Fruit fly (Drosophila melanogaster) whole organism, prepupa: Measurements from ENCODE around the gene CG43732.
A peak's percentile ranks its signal among the peaks of the same experiment; 100 is the strongest.

Experiments
- Blimp-1 ChIP-seq: fragments of 200-800 bp; sonication (Bioruptor generic); optimal IDR thresholded peaks from 3 replicates; lab custom pipeline; 2017; ENCODE audit warnings: missing biosample characterization, missing genetic modification characterization, mild to moderate bottlenecking, moderate library complexity, missing genetic modification reagents
- CG10631 ChIP-seq: fragments of 200-800 bp; sonication (Bioruptor generic); optimal IDR thresholded peaks from 2 replicates; lab custom pipeline; 2016; ENCODE audit warnings: missing biosample characterization, missing genetic modification characterization
- CG10669 ChIP-seq: fragments of 200-800 bp; sonication (Bioruptor generic); optimal IDR thresholded peaks from 3 replicates; lab custom pipeline; 2018; ENCODE audit warnings: missing biosample characterization, mild to moderate bottlenecking, missing genetic modification characterization, moderate library complexity
- CG11294 ChIP-seq: fragments of 200-800 bp; sonication (Bioruptor generic); IDR thresholded peaks from 2 replicates; pipeline ENCODE4 v1.3.6; 2022; ENCODE audit warnings: missing biosample characterization, missing genetic modification characterization
- CG1621 ChIP-seq: fragments of 200-800 bp; sonication (Bioruptor generic); optimal IDR thresholded peaks from 3 replicates; lab custom pipeline; 2018; ENCODE audit warnings: missing biosample characterization, mild to moderate bottlenecking, missing genetic modification characterization
- CG16779 ChIP-seq: fragments of 200-800 bp; sonication (Bioruptor generic); optimal IDR thresholded peaks from 3 replicates; lab custom pipeline; 2017; ENCODE audit warnings: missing biosample characterization, mild to moderate bottlenecking, missing genetic modification characterization
- CG3032 ChIP-seq: fragments of 200-800 bp; optimal IDR thresholded peaks from 2 replicates; lab custom pipeline; 2019; ENCODE audit warnings: missing biosample characterization, mild to moderate bottlenecking, missing genetic modification characterization, moderate library complexity
- CG31627 ChIP-seq: fragments of 200-800 bp; sonication (Bioruptor generic); optimal IDR thresholded peaks from 3 replicates; lab custom pipeline; 2016; ENCODE audit warnings: missing biosample characterization, missing genetic modification characterization
- CG32006 ChIP-seq: fragments of 200-800 bp; sonication (Bioruptor generic); optimal IDR thresholded peaks from 3 replicates; lab custom pipeline; 2017; ENCODE audit warnings: missing biosample characterization, mild to moderate bottlenecking, missing genetic modification characterization
- CG34406 ChIP-seq: fragments of 200-800 bp; sonication (Bioruptor generic); optimal IDR thresholded peaks from 3 replicates; lab custom pipeline; 2016; ENCODE audit warnings: missing biosample characterization, missing genetic modification characterization
- CG3919 ChIP-seq: fragments of 200-800 bp; sonication (Bioruptor generic); optimal IDR thresholded peaks from 3 replicates; lab custom pipeline; 2016; ENCODE audit warnings: missing biosample characterization, missing genetic modification characterization
- CG6163 ChIP-seq: fragments of 200-800 bp; sonication (Bioruptor generic); IDR thresholded peaks from 3 replicates; pipeline ENCODE4 v1.3.6; 2022; ENCODE audit warnings: missing biosample characterization, missing genetic modification characterization
- CG6276 ChIP-seq: fragments of 200-800 bp; sonication (Bioruptor generic); optimal IDR thresholded peaks from 2 replicates; lab custom pipeline; 2017; ENCODE audit warnings: missing biosample characterization, mild to moderate bottlenecking, missing genetic modification characterization
- CG6854 ChIP-seq: fragments of 200-800 bp; sonication (Bioruptor generic); optimal IDR thresholded peaks from 2 replicates; lab custom pipeline; 2017; ENCODE audit warnings: missing biosample characterization, mild to moderate bottlenecking, missing genetic modification characterization
- CG8119 ChIP-seq: fragments of 200-800 bp; sonication (Bioruptor generic); IDR thresholded peaks from 3 replicates; pipeline ENCODE4 v1.3.6; 2022; ENCODE audit warnings: missing biosample characterization, missing genetic modification characterization
- CG8319 ChIP-seq: fragments of 200-800 bp; sonication (Bioruptor generic); optimal IDR thresholded peaks from 3 replicates; lab custom pipeline; 2016; ENCODE audit warnings: missing biosample characterization, missing genetic modification characterization
- Eip75B ChIP-seq: fragments of 200-800 bp; sonication (Bioruptor generic); optimal IDR thresholded peaks from 3 replicates; lab custom pipeline; 2016; ENCODE audit warnings: missing biosample characterization, missing genetic modification characterization
- Eip78C ChIP-seq: fragments of 200-800 bp; sonication (Bioruptor generic); peaks from one replicate; lab custom pipeline; 2016; ENCODE audit warnings: missing biosample characterization, missing genetic modification characterization
- Eip93F ChIP-seq: fragments of 200-800 bp; sonication (Bioruptor generic); optimal IDR thresholded peaks from 2 replicates; lab custom pipeline; 2016; ENCODE audit warnings: missing biosample characterization, mild to moderate bottlenecking, missing genetic modification characterization
- Ets21C ChIP-seq: fragments of 200-800 bp; sonication (Bioruptor generic); optimal IDR thresholded peaks from 3 replicates; lab custom pipeline; 2016; ENCODE audit warnings: missing biosample characterization, missing genetic modification characterization
- Ets96B ChIP-seq: fragments of 200-800 bp; optimal IDR thresholded peaks from 2 replicates; lab custom pipeline; 2019; ENCODE audit warnings: missing biosample characterization, mild to moderate bottlenecking, missing genetic modification characterization, moderate library complexity
- Hr38 ChIP-seq: sonication (Bioruptor generic); optimal IDR thresholded peaks from 2 replicates; lab custom pipeline; 2016; ENCODE audit warnings: missing biosample characterization, missing genetic modification characterization
- Hr39 ChIP-seq: fragments of 200-800 bp; sonication (Bioruptor generic); optimal IDR thresholded peaks from 2 replicates; lab custom pipeline; 2016; ENCODE audit warnings: missing biosample characterization, missing genetic modification characterization
- Lpt ChIP-seq: fragments of 200-800 bp; sonication (Bioruptor generic); optimal IDR thresholded peaks from 3 replicates; lab custom pipeline; 2016; ENCODE audit warnings: missing biosample characterization, missing genetic modification characterization
- Met ChIP-seq: fragments of 200-800 bp; sonication (Bioruptor generic); optimal IDR thresholded peaks from 3 replicates; lab custom pipeline; 2016; ENCODE audit warnings: missing biosample characterization, missing genetic modification characterization
- OdsH ChIP-seq: fragments of 200-800 bp; sonication (Bioruptor generic); optimal IDR thresholded peaks from 3 replicates; lab custom pipeline; 2016; ENCODE audit warnings: missing biosample characterization, missing genetic modification characterization
- Smox ChIP-seq: fragments of 200-800 bp; sonication (Bioruptor generic); optimal IDR thresholded peaks from 3 replicates; lab custom pipeline; 2016; ENCODE audit warnings: missing biosample characterization, missing genetic modification characterization
- acj6 ChIP-seq: fragments of 200-800 bp; sonication (Bioruptor generic); optimal IDR thresholded peaks from 3 replicates; lab custom pipeline; 2016; ENCODE audit warnings: missing biosample characterization, missing genetic modification characterization
- cyc ChIP-seq: fragments of 200-800 bp; sonication (Bioruptor generic); optimal IDR thresholded peaks from 3 replicates; lab custom pipeline; 2016; ENCODE audit warnings: missing biosample characterization, missing genetic modification characterization
- dsx ChIP-seq: fragments of 200-800 bp; optimal IDR thresholded peaks from 3 replicates; lab custom pipeline; 2019; ENCODE audit warnings: missing biosample characterization, mild to moderate bottlenecking, missing genetic modification characterization, moderate library complexity; ENCODE audit not compliant: poor library complexity, severe bottlenecking
- esn ChIP-seq: fragments of 200-800 bp; sonication (Bioruptor generic); optimal IDR thresholded peaks from 2 replicates; lab custom pipeline; 2016; ENCODE audit warnings: missing biosample characterization, mild to moderate bottlenecking, missing genetic modification characterization, moderate library complexity
- fd85E ChIP-seq: fragments of 200-800 bp; sonication (Bioruptor generic); optimal IDR thresholded peaks from 3 replicates; lab custom pipeline; 2016; ENCODE audit warnings: missing biosample characterization, missing genetic modification characterization
- fkh ChIP-seq: fragments of 200-800 bp; sonication (Bioruptor generic); optimal IDR thresholded peaks from 3 replicates; lab custom pipeline; 2017; ENCODE audit warnings: missing biosample characterization, mild to moderate bottlenecking, missing genetic modification characterization, moderate library complexity
- lz ChIP-seq: fragments of 200-800 bp; sonication (Bioruptor generic); optimal IDR thresholded peaks from 3 replicates; lab custom pipeline; 2016; ENCODE audit warnings: missing biosample characterization, missing genetic modification characterization
- net ChIP-seq: fragments of 200-800 bp; sonication (Bioruptor generic); optimal IDR thresholded peaks from 3 replicates; lab custom pipeline; 2016; ENCODE audit warnings: missing biosample characterization, missing genetic modification characterization
- pdm3 ChIP-seq: fragments of 200-800 bp; sonication (Bioruptor generic); optimal IDR thresholded peaks from 3 replicates; lab custom pipeline; 2016; ENCODE audit warnings: missing biosample characterization, missing genetic modification characterization
- salr ChIP-seq, 2 experiments: fragments of 200-800 bp; sonication (Bioruptor generic); optimal IDR thresholded peaks; 3 replicates each; lab custom pipeline; 2016 to 2018; ENCODE audit warnings: missing biosample characterization in 2 of 2, missing genetic modification characterization in 2 of 2, mild to moderate bottlenecking in 1 of 2
- svp ChIP-seq: fragments of 200-800 bp; sonication (Bioruptor generic); peaks from one replicate; lab custom pipeline; 2016; ENCODE audit warnings: missing biosample characterization, missing genetic modification characterization
- topi ChIP-seq: fragments of 200-800 bp; sonication (Bioruptor generic); optimal IDR thresholded peaks from 3 replicates; lab custom pipeline; 2016; ENCODE audit warnings: missing biosample characterization, missing genetic modification characterization
- vri ChIP-seq: fragments of 200-800 bp; sonication (Bioruptor generic); optimal IDR thresholded peaks from 3 replicates; lab custom pipeline; 2016; ENCODE audit warnings: missing biosample characterization, mild to moderate bottlenecking, missing genetic modification characterization

CG43732 gene

dm6 chr3R:18923802-18924635 lies 26.0 kb upstream of the CG43732 start (continued):
- no peak for TF ChIP-seq salr (GFP tag; optimal IDR thresholded peaks at IDR 0.05; lab: Kevin White, UChicago)
- TF ChIP-seq esn (GFP tag; lab: Kevin White, UChicago), result no peak
- no peak for TF ChIP-seq CG3032

dm6 chr3R:18924636-18924977 lies 25.4 kb upstream of the CG43732 start:
- TF ChIP-seq CG1621 (tag; lab: Kevin White, UChicago) (no peak), CG3919 (no peak), lz (GFP tag; lab: Kevin White, UChicago) (no peak), fkh (no peak), CG8319 (GFP tag; lab: Kevin White, UChicago) (no peak), Eip93F (GFP tag; lab: Kevin White, UChicago) (no peak), Lpt (GFP tag; lab: Kevin White, UChicago) (no peak), acj6 (no peak), CG6854 (GFP tag; lab: Kevin White, UChicago) (no peak), Blimp-1 (GFP tag; lab: Kevin White, UChicago) (no peak), Met (no peak), dsx (GFP tag; lab: Kevin White, UChicago) (no peak)
- TF ChIP-seq, all 60 proteins: peak for 0

- TF ChIP-seq CG6163 (GFP tag; lab: Robert Waterston, UW) (peak; percentile 6; the same call in 1 of the 3 replicates), Hr39 (GFP tag; lab: Kevin White, UChicago) (no peak), svp (peak; percentile 83), Eip93F (GFP tag; lab: Kevin White, UChicago) (peak; percentile 20), fkh (peak; percentile 48), vri (peak; percentile 64), Blimp-1 (GFP tag; lab: Kevin White, UChicago) (no peak), Eip78C (peak; percentile 26)
These were observed 21.6 kb upstream of the CG43732 start, which contains the start of gene Mpc1 for dm6 chr3R:18928346-18928917. Mpc1 (minus strand) TSS chr3R:18928659.

dm6 chr3R:18928918-18929705 lies 20.9 kb upstream of the CG43732 start, which contains the start of gene CG42613:
CG42613 (plus strand) TSS chr3R:18929196.
- TF ChIP-seq CG10669 (GFP tag; lab: Kevin White, UChicago) (peak; percentile 31), CG6163 (GFP tag; lab: Robert Waterston, UW) (peak; percentile 77), Eip75B (GFP tag; lab: Kevin White, UChicago) (peak; percentile 52), CG31627 (GFP tag; lab: Kevin White, UChicago) (peak; percentile 40), CG8119 (GFP tag; lab: Robert Waterston, UW) (no peak), fd85E (GFP tag; lab: Kevin White, UChicago) (peak; percentile 2), CG1621 (tag; lab: Kevin White, UChicago) (peak; percentile 50), esn (GFP tag; lab: Kevin White, UChicago) (peak; percentile 61), Hr38 (no peak), cyc (GFP tag; lab: Kevin White, UChicago) (peak; percentile 65), CG3032 (no peak), Ets21C (GFP tag; lab: Kevin White, UChicago) (no peak), CG34406 (GFP tag; lab: Kevin White, UChicago) (peak; percentile 42), CG11294 (GFP tag; lab: Robert Waterston, UW) (no peak), CG6854 (GFP tag; lab: Kevin White, UChicago) (peak; percentile 42), lz (GFP tag; lab: Kevin White, UChicago) (peak; percentile 53), Smox (GFP tag; lab: Kevin White, UChicago) (no peak), OdsH (peak; percentile 40), topi (GFP tag; lab: Kevin White, UChicago) (peak; percentile 44), net (GFP tag; lab: Kevin White, UChicago) (peak; percentile 71), Hr39 (GFP tag; lab: Kevin White, UChicago) (peak; percentile 40), CG32006 (GFP tag; lab: Kevin White, UChicago) (peak; percentile 12), CG6276 (peak; percentile 5), CG16779 (tag; lab: Kevin White, UChicago) (peak; percentile 36), Lpt (GFP tag; lab: Kevin White, UChicago) (peak; percentile 2), Met (peak; percentile 60), Ets96B (tag; lab: Kevin White, UChicago) (no peak), svp (no peak), Blimp-1 (GFP tag; lab: Kevin White, UChicago) (peak; percentile 42), Eip78C (peak; percentile 42), CG10631 (GFP tag; lab: Kevin White, UChicago) (peak; percentile 28), acj6 (peak; percentile 46), vri (peak; percentile 9), pdm3 (GFP tag; lab: Kevin White, UChicago) (peak; percentile 65)
